Fruit fly (Drosophila melanogaster) Kc167 (cell line): Measurements from ENCODE around the gene CG13116.

Source experiments
- Myc ChIP-seq: fragments of >200 bp; optimal IDR thresholded peaks from 2 replicates; lab custom pipeline; 2017; ENCODE audit warnings: missing external identifiers
- Sin3A ChIP-seq: fragments of >200 bp; optimal IDR thresholded peaks from 2 replicates; lab custom pipeline; 2018; ENCODE audit warnings: missing external identifiers
- h ChIP-seq: fragments of >200 bp; optimal IDR thresholded peaks from 3 replicates; lab custom pipeline; 2018; ENCODE audit warnings: missing external identifiers
- insv ChIP-seq: fragments of >200 bp; optimal IDR thresholded peaks from 3 replicates; lab custom pipeline; 2018; ENCODE audit warnings: missing external identifiers
- psq ChIP-seq: fragments of >200 bp; optimal IDR thresholded peaks from 2 replicates; lab custom pipeline; 2017; ENCODE audit warnings: missing external identifiers
- ttk ChIP-seq: sonication (Bioruptor generic); optimal IDR thresholded peaks from 2 replicates; lab custom pipeline; 2017; ENCODE audit warnings: missing external identifiers

- no peak for TF ChIP-seq h (lab: Kevin White, UChicago)
- TF ChIP-seq Myc, result no peak
- no peak for TF ChIP-seq insv
- no peak for TF ChIP-seq ttk (lab: Kevin White, UChicago)
- no peak for TF ChIP-seq psq
- TF ChIP-seq Sin3A (lab: Kevin White, UChicago), result no peak
These were observed 44.6 kb upstream of the CG13116 start for dm6 chr2L:9685184-9685583.
